Worm (Caenorhabditis elegans) whole organism, young adult: ENCODE measurements around the gene odr-1.

Source experiments
- B0336.3 ChIP-seq: fragments of 200-800 bp; sonication (Bioruptor generic); IDR thresholded peaks from 2 replicates; pipeline ENCODE4 v1.3.6; 2022; ENCODE audit warnings: missing genetic modification characterization, missing compliant biosample characterization
- C06A6.2 ChIP-seq: fragments of 200-800 bp; sonication (Bioruptor generic); conservative IDR thresholded peaks from 2 replicates; pipeline ENCODE4 v1.3.6; 2022; ENCODE audit warnings: missing genetic modification characterization, missing compliant biosample characterization
- F22D6.2 ChIP-seq: sonication (generic microtip); optimal IDR thresholded peaks from 2 replicates; lab custom pipeline; 2016; ENCODE audit warnings: mild to moderate bottlenecking, missing genetic modification characterization, missing compliant biosample characterization
- F23B12.7 ChIP-seq: sonication (generic microtip); optimal IDR thresholded peaks from 2 replicates; lab custom pipeline; 2017; ENCODE audit warnings: missing genetic modification characterization, mild to moderate bottlenecking, missing compliant biosample characterization, antibody characterized with exemption, moderate library complexity; ENCODE audit not compliant: insufficient read depth
- F37B4.10 ChIP-seq: fragments of 200-800 bp; sonication (Bioruptor generic); IDR thresholded peaks from 2 replicates; pipeline ENCODE4 v1.3.6; 2022; ENCODE audit warnings: missing genetic modification characterization, missing compliant biosample characterization
- F55B11.4 ChIP-seq: sonication (generic microtip); optimal IDR thresholded peaks from 2 replicates; lab custom pipeline; 2016; ENCODE audit warnings: missing compliant biosample characterization, missing genetic modification characterization, borderline replicate concordance; ENCODE audit not compliant: insufficient read depth
- Y53G8AR.9 ChIP-seq: fragments of 200-800 bp; sonication (Bioruptor generic); conservative IDR thresholded peaks from 2 replicates; pipeline ENCODE4 v1.3.6; 2022; ENCODE audit warnings: missing genetic modification reagents, missing genetic modification characterization, missing compliant biosample characterization
- Y79H2A.3 ChIP-seq: fragments of 200-800 bp; sonication (Bioruptor generic); conservative IDR thresholded peaks from 2 replicates; pipeline ENCODE4 v1.3.6; 2022; ENCODE audit warnings: missing genetic modification reagents, missing genetic modification characterization, missing compliant biosample characterization
- akir-1 ChIP-seq: fragments of 200-800 bp; sonication (Bioruptor generic); optimal IDR thresholded peaks from 2 replicates; lab custom pipeline; 2018; ENCODE audit warnings: mild to moderate bottlenecking, missing genetic modification characterization, moderate library complexity, missing compliant biosample characterization
- aptf-3 ChIP-seq: fragments of 200-800 bp; sonication (Bioruptor generic); IDR thresholded peaks from 2 replicates; pipeline ENCODE4 v1.3.6; 2022; ENCODE audit warnings: missing genetic modification characterization, missing compliant biosample characterization
- atf-7 ChIP-seq: sonication (generic microtip); optimal IDR thresholded peaks from 2 replicates; lab custom pipeline; 2017; ENCODE audit warnings: mild to moderate bottlenecking, missing genetic modification characterization, missing compliant biosample characterization
- bed-1 ChIP-seq: fragments of 200-800 bp; sonication (Bioruptor generic); IDR thresholded peaks from 2 replicates; pipeline ENCODE4 v1.3.6; 2022; ENCODE audit warnings: missing genetic modification reagents, missing genetic modification characterization, missing compliant biosample characterization
- ceh-40 ChIP-seq: fragments of 200-800 bp; sonication (Bioruptor generic); IDR thresholded peaks from 2 replicates; pipeline ENCODE4 v1.3.6; 2022; ENCODE audit warnings: missing genetic modification characterization, missing compliant biosample characterization
- ceh-91 ChIP-seq: fragments of 200-800 bp; sonication (Bioruptor generic); IDR thresholded peaks from 2 replicates; pipeline ENCODE4 v1.3.6; 2022; ENCODE audit warnings: missing genetic modification reagents, missing genetic modification characterization, missing compliant biosample characterization
- efl-1 ChIP-seq: fragments of 150-350 bp; optimal IDR thresholded peaks from 2 replicates; lab custom pipeline; 2014; ENCODE audit warnings: missing biosample characterization, missing genetic modification reagents, missing genetic modification characterization
- egrh-3 ChIP-seq: fragments of 200-800 bp; sonication (Bioruptor generic); IDR thresholded peaks from 2 replicates; pipeline ENCODE4 v1.3.6; 2022; ENCODE audit warnings: missing genetic modification reagents, missing genetic modification characterization, missing compliant biosample characterization
- ekl-4 ChIP-seq: fragments of 200-800 bp; sonication (Bioruptor generic); IDR thresholded peaks from 2 replicates; pipeline ENCODE4 v1.3.6; 2022; ENCODE audit warnings: missing genetic modification reagents, missing genetic modification characterization, missing compliant biosample characterization
- gei-17 ChIP-seq: fragments of 200-800 bp; sonication (Bioruptor generic); optimal IDR thresholded peaks from 2 replicates; lab custom pipeline; 2018; ENCODE audit warnings: mild to moderate bottlenecking, missing genetic modification characterization, missing compliant biosample characterization
- hmg-1.2 ChIP-seq: fragments of 200-800 bp; sonication (Bioruptor generic); IDR thresholded peaks from 2 replicates; pipeline ENCODE4 v1.3.6; 2022; ENCODE audit warnings: missing genetic modification reagents, missing genetic modification characterization, missing compliant biosample characterization
- hmg-20 ChIP-seq: fragments of 200-800 bp; sonication (Bioruptor generic); IDR thresholded peaks from 2 replicates; pipeline ENCODE4 v1.3.6; 2022; ENCODE audit warnings: missing genetic modification reagents, missing genetic modification characterization, missing compliant biosample characterization
- hrde-1 ChIP-seq: sonication (generic microtip); optimal IDR thresholded peaks from 2 replicates; lab custom pipeline; 2016; ENCODE audit warnings: missing genetic modification characterization, mild to moderate bottlenecking, missing compliant biosample characterization, moderate library complexity, missing genotype, missing genetic modification reagents, borderline replicate concordance
- hsf-1 ChIP-seq: fragments of 200-800 bp; sonication (Bioruptor generic); IDR thresholded peaks from 2 replicates; pipeline ENCODE4 v1.3.6; 2022; ENCODE audit warnings: missing genetic modification reagents, missing genetic modification characterization, missing compliant biosample characterization
- lag-1 ChIP-seq: fragments of 200-800 bp; sonication (Bioruptor generic); IDR thresholded peaks from 2 replicates; pipeline ENCODE4 v1.3.6; 2022; ENCODE audit warnings: missing genetic modification reagents, missing genetic modification characterization, missing compliant biosample characterization
- let-526 ChIP-seq: fragments of 200-800 bp; sonication (Bioruptor generic); IDR thresholded peaks from 2 replicates; pipeline ENCODE4 v1.3.6; 2022; ENCODE audit warnings: missing genetic modification reagents, missing genetic modification characterization, missing compliant biosample characterization
- let-607 ChIP-seq, 2 experiments: fragments of 200-800 bp in 1 of 2; sonication (Bioruptor generic) in 1 of 2; sonication (generic microtip) in 1 of 2; optimal IDR thresholded peaks; 2 replicates each; lab custom pipeline; 2016 to 2018; ENCODE audit warnings: mild to moderate bottlenecking in 2 of 2, missing compliant biosample characterization in 2 of 2, missing genetic modification characterization in 2 of 2, moderate library complexity in 2 of 2, missing genotype in 1 of 2
- lir-1 ChIP-seq: fragments of 200-800 bp; sonication (Bioruptor generic); conservative IDR thresholded peaks from 2 replicates; pipeline ENCODE4 v1.3.6; 2022; ENCODE audit warnings: missing genetic modification reagents, missing genetic modification characterization, missing compliant biosample characterization
- lsl-1 ChIP-seq: fragments of 200-800 bp; sonication (Bioruptor generic); optimal IDR thresholded peaks from 2 replicates; lab custom pipeline; 2018; ENCODE audit warnings: mild to moderate bottlenecking, missing genetic modification characterization, moderate library complexity, missing compliant biosample characterization
- lsy-27 ChIP-seq: sonication (generic microtip); optimal IDR thresholded peaks from 2 replicates; lab custom pipeline; 2017; ENCODE audit warnings: missing genetic modification characterization, mild to moderate bottlenecking, missing compliant biosample characterization, antibody characterized with exemption, missing genotype, borderline replicate concordance; ENCODE audit not compliant: insufficient read depth
- madf-10 ChIP-seq: sonication (generic microtip); optimal IDR thresholded peaks from 2 replicates; lab custom pipeline; 2016; ENCODE audit warnings: mild to moderate bottlenecking, missing genetic modification characterization, missing compliant biosample characterization
- madf-8 ChIP-seq: fragments of 200-800 bp; sonication (Bioruptor generic); conservative IDR thresholded peaks from 2 replicates; pipeline ENCODE4 v1.3.6; 2022; ENCODE audit warnings: missing genetic modification reagents, missing genetic modification characterization, missing compliant biosample characterization
- mxl-1 ChIP-seq: sonication (generic microtip); optimal IDR thresholded peaks from 2 replicates; lab custom pipeline; 2016; ENCODE audit warnings: missing genetic modification characterization, missing compliant biosample characterization
- nfya-1 ChIP-seq: sonication (generic microtip); optimal IDR thresholded peaks from 2 replicates; lab custom pipeline; 2017; ENCODE audit warnings: antibody characterized with exemption, missing compliant biosample characterization, missing genetic modification characterization, borderline replicate concordance; ENCODE audit not compliant: insufficient read depth
- nfyb-1 ChIP-seq: fragments of 200-800 bp; sonication (Bioruptor generic); IDR thresholded peaks from 2 replicates; pipeline ENCODE4 v1.3.6; 2022; ENCODE audit warnings: missing genetic modification reagents, missing genetic modification characterization, missing compliant biosample characterization
- nhr-27 ChIP-seq: fragments of 200-800 bp; sonication (Bioruptor generic); optimal IDR thresholded peaks from 2 replicates; lab custom pipeline; 2018; ENCODE audit warnings: mild to moderate bottlenecking, missing genetic modification characterization, moderate library complexity, missing compliant biosample characterization
- pha-4 ChIP-seq: fragments of 150-350 bp; sonication (generic microtip); optimal IDR thresholded peaks from 2 replicates; lab custom pipeline; 2014; ENCODE audit warnings: missing biosample characterization, missing genetic modification reagents, missing genetic modification characterization
- rec-8 ChIP-seq, 2 experiments: sonication (generic microtip); optimal IDR thresholded peaks; 2 replicates each; lab custom pipeline; 2016; ENCODE audit warnings: mild to moderate bottlenecking in 2 of 2, missing genetic modification characterization in 2 of 2, missing genetic modification reagents in 2 of 2, missing genotype in 2 of 2, missing biosample characterization in 1 of 2, missing compliant biosample characterization in 1 of 2, moderate library complexity in 1 of 2
- repo-1 ChIP-seq: sonication (generic microtip); optimal IDR thresholded peaks from 2 replicates; lab custom pipeline; 2017; ENCODE audit warnings: mild to moderate bottlenecking, missing genetic modification characterization, missing compliant biosample characterization
- sdz-38 ChIP-seq: sonication (generic microtip); optimal IDR thresholded peaks from 2 replicates; lab custom pipeline; 2016; ENCODE audit warnings: missing genotype, missing genetic modification characterization, missing compliant biosample characterization
- sea-2 ChIP-seq: fragments of 200-800 bp; sonication (Bioruptor generic); IDR thresholded peaks from 2 replicates; pipeline ENCODE4 v1.3.6; 2022; ENCODE audit warnings: missing genetic modification characterization, missing compliant biosample characterization
- snpc-1.1 ChIP-seq: sonication (generic microtip); optimal IDR thresholded peaks from 2 replicates; lab custom pipeline; 2017; ENCODE audit warnings: missing genetic modification characterization, mild to moderate bottlenecking, missing compliant biosample characterization, antibody characterized with exemption, moderate library complexity, missing genotype, missing genetic modification reagents; ENCODE audit not compliant: insufficient read depth
- somi-1 ChIP-seq: fragments of 200-800 bp; sonication (Bioruptor generic); optimal IDR thresholded peaks from 2 replicates; lab custom pipeline; 2018; ENCODE audit warnings: mild to moderate bottlenecking, missing genetic modification characterization, missing compliant biosample characterization
- tbp1 ChIP-seq: fragments of 200-800 bp; sonication (Bioruptor generic); optimal IDR thresholded peaks from 2 replicates; lab custom pipeline; 2018; ENCODE audit warnings: mild to moderate bottlenecking, missing genetic modification characterization, missing compliant biosample characterization
- tlf-1 ChIP-seq: fragments of 200-800 bp; sonication (Bioruptor generic); optimal IDR thresholded peaks from 2 replicates; lab custom pipeline; 2018; ENCODE audit warnings: mild to moderate bottlenecking, missing genetic modification characterization, missing compliant biosample characterization
- unc-130 ChIP-seq: sonication (generic microtip); optimal IDR thresholded peaks from 2 replicates; lab custom pipeline; 2016; ENCODE audit warnings: missing genetic modification reagents, missing genetic modification characterization, missing compliant biosample characterization
- zfh-2 ChIP-seq: fragments of 200-800 bp; sonication (Bioruptor generic); conservative IDR thresholded peaks from 2 replicates; pipeline ENCODE4 v1.3.6; 2022; ENCODE audit warnings: missing genetic modification reagents, missing genetic modification characterization, missing compliant biosample characterization
- ztf-28 ChIP-seq: fragments of 200-800 bp; sonication (Bioruptor generic); IDR thresholded peaks from 2 replicates; pipeline ENCODE4 v1.3.6; 2022; ENCODE audit warnings: missing genetic modification reagents, missing genetic modification characterization, missing compliant biosample characterization

The odr-1 gene

DNA sequence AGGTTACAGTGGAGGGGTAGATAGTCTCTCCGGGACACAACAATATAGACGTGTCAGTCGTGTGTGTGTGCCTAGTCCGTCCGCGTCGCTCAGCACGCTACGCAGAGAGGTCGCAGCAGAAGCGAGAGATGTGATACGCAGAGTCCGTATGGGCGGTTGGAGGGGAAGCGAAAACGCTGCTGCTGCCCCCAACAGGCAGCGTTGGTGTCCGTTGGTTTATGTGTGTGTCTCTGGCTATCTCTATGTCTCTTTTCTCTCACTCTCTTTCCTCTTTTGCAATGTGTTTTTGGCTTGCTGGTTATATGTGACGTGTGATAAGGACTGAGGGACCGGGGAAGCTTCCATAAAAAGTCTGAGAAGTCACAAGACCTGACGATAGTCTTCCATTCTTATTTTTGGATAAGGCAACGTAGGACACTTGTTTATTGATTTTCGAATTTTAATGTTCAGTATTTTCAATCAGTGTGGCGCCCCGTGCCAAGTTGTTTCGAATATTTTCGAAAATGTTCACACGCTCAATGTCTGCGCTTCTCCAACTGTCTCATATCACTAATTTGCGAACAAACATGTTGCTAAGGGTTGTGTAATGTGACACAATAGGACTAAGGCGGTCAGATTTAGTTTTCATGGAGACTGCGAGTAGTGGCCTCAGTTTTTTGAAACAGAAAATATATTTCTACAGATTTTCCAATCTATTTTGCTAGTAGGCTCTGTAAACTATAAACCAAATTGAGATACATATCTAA lies 23.3 kb downstream of the odr-1 start, which contains the start of gene pab-2 (continued):
- TF ChIP-seq hmg-1.2 (GFP tag; lab: Robert Waterston, UW) = peak; percentile 65
- TF ChIP-seq gei-17 (GFP tag; lab: Kevin White, UChicago) = peak; percentile 40
- no peak for TF ChIP-seq F22D6.2 (tag; lab: Kevin White, UChicago)
- peak; percentile 65 for TF ChIP-seq tbp1 (GFP tag; lab: Kevin White, UChicago)
- TF ChIP-seq nhr-27 = no peak
- peak; percentile 76 for TF ChIP-seq atf-7 (tag; lab: Kevin White, UChicago)
- no peak for TF ChIP-seq ztf-28
- no peak for TF ChIP-seq efl-1 (GFP tag; lab: Kevin White, UChicago)
- no peak for TF ChIP-seq F23B12.7 (tag; lab: Kevin White, UChicago)
- peak; percentile 54; the same call in 1 of the 2 replicates for TF ChIP-seq let-526
- TF ChIP-seq sdz-38 = no peak
- no peak for TF ChIP-seq sea-2 (GFP tag; lab: Robert Waterston, UW)
- TF ChIP-seq hsf-1 = no peak
- TF ChIP-seq bed-1 (GFP tag; lab: Robert Waterston, UW) = no peak
- TF ChIP-seq madf-10 (tag; lab: Kevin White, UChicago) = peak; percentile 53
- peak; percentile 84 to 85 for TF ChIP-seq let-607 (tag; optimal IDR thresholded peaks at IDR 0.05; lab: Kevin White, UChicago)
- TF ChIP-seq hmg-20 (GFP tag; lab: Robert Waterston, UW) = no peak
- no peak for TF ChIP-seq repo-1
- no peak for TF ChIP-seq hrde-1 (tag; lab: Kevin White, UChicago)
- no peak for TF ChIP-seq lsy-27 (tag; lab: Kevin White, UChicago)
- TF ChIP-seq madf-8 (GFP tag; lab: Robert Waterston, UW) = no peak
- TF ChIP-seq ceh-91 (GFP tag; lab: Robert Waterston, UW) = no peak
- no peak for TF ChIP-seq lag-1 (GFP tag; lab: Robert Waterston, UW)
- TF ChIP-seq nfyb-1 (GFP tag; lab: Robert Waterston, UW) = no peak
- TF ChIP-seq lir-1 (GFP tag; lab: Robert Waterston, UW) = no peak
- peak; percentile 56; the same call in 1 of the 2 replicates for TF ChIP-seq B0336.3
- TF ChIP-seq zfh-2 (GFP tag; lab: Robert Waterston, UW) = peak; percentile 97
- TF ChIP-seq Y79H2A.3 (GFP tag; lab: Robert Waterston, UW) = no peak
- TF ChIP-seq ceh-40 = no peak
- TF ChIP-seq lsl-1 (GFP tag; lab: Kevin White, UChicago) = no peak
- TF ChIP-seq Y53G8AR.9 (GFP tag; lab: Robert Waterston, UW) = 0 out of 2 replicates have a peak, but pooled peaks have one; percentile 59
- TF ChIP-seq F37B4.10 (GFP tag; lab: Robert Waterston, UW) = 0 out of 2 replicates have a peak, but pooled peaks have one; percentile 43
- TF ChIP-seq unc-130 (GFP tag; lab: Kevin White, UChicago) = no peak
- no peak for TF ChIP-seq rec-8 (tag; optimal IDR thresholded peaks at IDR 0.05; lab: Kevin White, UChicago)
- peak; percentile 69 for TF ChIP-seq akir-1 (GFP tag; lab: Kevin White, UChicago)
- no peak for TF ChIP-seq mxl-1 (tag; lab: Kevin White, UChicago)
- no peak for TF ChIP-seq pha-4 (tag; lab: Kevin White, UChicago)
- peak; percentile 28 for TF ChIP-seq somi-1 (GFP tag; lab: Kevin White, UChicago)
- TF ChIP-seq aptf-3 = no peak
- TF ChIP-seq egrh-3 (GFP tag; lab: Robert Waterston, UW) = peak; percentile 58
- TF ChIP-seq nfya-1 = no peak
- no peak; the same call in 1 of the 2 replicates for TF ChIP-seq C06A6.2 (GFP tag; lab: Robert Waterston, UW)
- TF ChIP-seq ekl-4 (GFP tag; lab: Robert Waterston, UW) = no peak
- peak; percentile 11 for TF ChIP-seq tlf-1 (GFP tag; lab: Kevin White, UChicago)
- no peak for TF ChIP-seq F55B11.4 (tag; lab: Kevin White, UChicago)
- no peak for TF ChIP-seq snpc-1.1
